Fruit fly (Drosophila melanogaster): ENCODE results near the gene CG34456.

DNA sequence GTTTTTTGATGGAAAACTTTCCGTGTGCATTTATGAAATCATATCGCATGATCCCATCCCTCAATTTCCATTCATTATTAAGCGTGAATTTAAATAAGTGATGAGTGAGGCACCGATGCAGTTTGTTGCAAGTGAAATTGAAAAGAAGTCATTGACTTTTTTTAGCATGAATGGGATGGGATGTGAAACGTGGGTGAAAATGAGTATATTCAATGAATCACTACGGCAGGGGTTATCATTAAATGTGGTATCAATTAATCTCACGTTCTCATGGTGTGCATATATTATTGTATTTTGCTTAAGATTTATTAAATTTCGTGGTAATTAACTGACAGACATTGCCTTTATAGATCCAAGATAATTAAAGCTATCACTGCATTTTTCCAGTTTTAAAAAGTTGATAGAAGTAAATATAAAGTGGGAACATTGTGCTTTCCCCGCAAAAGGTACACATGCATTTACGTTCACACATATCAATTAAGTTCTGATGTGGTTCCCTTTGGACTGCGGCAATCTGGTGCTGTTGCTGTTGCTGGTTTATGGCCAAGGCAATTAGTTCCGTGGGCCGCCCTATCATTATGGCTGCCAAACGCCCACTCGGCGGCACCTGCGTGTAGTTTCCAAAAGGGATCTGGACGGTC lies 29.6 kb downstream of the CG34456 start:
- TF ChIP-seq usp (GFP tag; optimal IDR thresholded peaks at IDR 0.05), result no peak
- TF ChIP-seq psq (optimal IDR thresholded peaks at IDR 0.05), result no peak
- no peak for TF ChIP-seq CG8478 (optimal IDR thresholded peaks at IDR 0.05)
- no peak for TF ChIP-seq Dll (optimal IDR thresholded peaks at IDR 0.05)
- TF ChIP-seq EcR (GFP tag; optimal IDR thresholded peaks at IDR 0.05), result no peak

All from whole organism.